Fruit fly (Drosophila melanogaster) whole organism, embryonic: ENCODE measurements around the gene Shaw.

Source experiments
- Adf1 ChIP-seq: fragments of 200-800 bp; sonication (Bioruptor generic); IDR thresholded peaks from 2 replicates; pipeline ENCODE4 v1.3.6; 2022; ENCODE audit warnings: missing biosample characterization, missing genetic modification characterization
- CG10565 ChIP-seq: fragments of 200-800 bp; sonication (Bioruptor generic); optimal IDR thresholded peaks from 3 replicates; lab custom pipeline; 2016; ENCODE audit warnings: missing biosample characterization, mild to moderate bottlenecking, missing genetic modification characterization
- CG12659 ChIP-seq: fragments of 200-800 bp; sonication (Bioruptor generic); optimal IDR thresholded peaks from 3 replicates; lab custom pipeline; 2017; ENCODE audit warnings: mild to moderate bottlenecking, missing biosample characterization, missing genetic modification reagents, missing genetic modification characterization
- CG14965 ChIP-seq: fragments of 200-800 bp; sonication (Bioruptor generic); optimal IDR thresholded peaks from 2 replicates; lab custom pipeline; 2016; ENCODE audit warnings: missing biosample characterization, missing genetic modification characterization, borderline replicate concordance
- CG15514 ChIP-seq: fragments of 200-800 bp; sonication (Bioruptor generic); optimal IDR thresholded peaks from 3 replicates; lab custom pipeline; 2017; ENCODE audit warnings: missing biosample characterization, missing genetic modification characterization, mild to moderate bottlenecking, moderate library complexity, missing genetic modification reagents
- CG16813 ChIP-seq: fragments of 200-800 bp; sonication (Bioruptor generic); IDR thresholded peaks from 3 replicates; pipeline ENCODE4 v1.3.6; 2022; ENCODE audit warnings: missing biosample characterization, missing genetic modification characterization; ENCODE audit not compliant: partially characterized antibody
- CG32772 ChIP-seq: fragments of 200-800 bp; sonication (Bioruptor generic); IDR thresholded peaks from 2 replicates; pipeline ENCODE4 v1.3.6; 2022; ENCODE audit warnings: missing biosample characterization, missing genetic modification characterization
- CG3281 ChIP-seq: fragments of 200-800 bp; sonication (Bioruptor generic); optimal IDR thresholded peaks from 3 replicates; lab custom pipeline; 2017; ENCODE audit warnings: missing biosample characterization, mild to moderate bottlenecking, missing genetic modification characterization
- CG3407 ChIP-seq: fragments of 200-800 bp; sonication (Bioruptor generic); optimal IDR thresholded peaks from 2 replicates; lab custom pipeline; 2018; ENCODE audit warnings: missing biosample characterization, mild to moderate bottlenecking, missing genetic modification characterization
- CG3726 ChIP-seq: fragments of 200-800 bp; sonication (Bioruptor generic); IDR thresholded peaks from 3 replicates; pipeline ENCODE4, ENCODE4 v1.3.6; 2022; ENCODE audit warnings: missing biosample characterization, missing genetic modification characterization
- CG3995 ChIP-seq: fragments of 200-800 bp; sonication (Bioruptor generic); optimal IDR thresholded peaks from 3 replicates; lab custom pipeline; 2016; ENCODE audit warnings: missing biosample characterization, missing genetic modification characterization
- CG43689 ChIP-seq: fragments of 200-800 bp; sonication (Bioruptor generic); IDR thresholded peaks from 2 replicates; pipeline ENCODE4 v1.3.6; 2022; ENCODE audit warnings: missing biosample characterization, missing genetic modification characterization
- CG4404 ChIP-seq: fragments of 200-800 bp; sonication (Bioruptor generic); IDR thresholded peaks from 2 replicates; pipeline ENCODE4 v1.3.6; 2022; ENCODE audit warnings: missing biosample characterization, missing genetic modification characterization
- CG7556 ChIP-seq: fragments of 200-800 bp; sonication (Bioruptor generic); optimal IDR thresholded peaks from 2 replicates; lab custom pipeline; 2017; ENCODE audit warnings: missing biosample characterization, mild to moderate bottlenecking, missing genetic modification characterization
- CG7928 ChIP-seq: fragments of 200-800 bp; sonication (Bioruptor generic); optimal IDR thresholded peaks from 2 replicates; lab custom pipeline; 2017; ENCODE audit warnings: missing biosample characterization, mild to moderate bottlenecking, missing genetic modification characterization
- CG8089 ChIP-seq: fragments of 200-800 bp; sonication (Bioruptor generic); optimal IDR thresholded peaks from 3 replicates; lab custom pipeline; 2016; ENCODE audit warnings: missing biosample characterization, missing genetic modification characterization
- CG8359 ChIP-seq: fragments of 200-800 bp; sonication (Bioruptor generic); optimal IDR thresholded peaks from 2 replicates; lab custom pipeline; 2017; ENCODE audit warnings: missing biosample characterization, mild to moderate bottlenecking, missing genetic modification characterization, borderline replicate concordance
- CG9215 ChIP-seq: fragments of 200-800 bp; sonication (Bioruptor generic); IDR thresholded peaks from 2 replicates; pipeline ENCODE4 v1.3.6; 2022; ENCODE audit warnings: missing biosample characterization, missing genetic modification characterization
- CG9817 ChIP-seq: fragments of 200-800 bp; sonication (Bioruptor generic); optimal IDR thresholded peaks from 2 replicates; lab custom pipeline; 2018; ENCODE audit warnings: missing biosample characterization, mild to moderate bottlenecking, missing genetic modification characterization, moderate library complexity
- Chrac-16 ChIP-seq: fragments of 200-800 bp; sonication (Bioruptor generic); optimal IDR thresholded peaks from 3 replicates; lab custom pipeline; 2016; ENCODE audit warnings: missing biosample characterization, missing genetic modification characterization
- Drgx ChIP-seq: fragments of 200-800 bp; sonication (Bioruptor generic); IDR thresholded peaks from 2 replicates; pipeline ENCODE4 v1.3.6; 2022; ENCODE audit warnings: missing biosample characterization, missing genetic modification characterization
- HLHmδ ChIP-seq: fragments of 200-800 bp; sonication (Bioruptor generic); optimal IDR thresholded peaks from 2 replicates; lab custom pipeline; 2018; ENCODE audit warnings: missing biosample characterization, mild to moderate bottlenecking, missing genetic modification characterization, moderate library complexity
- Hsf ChIP-seq: fragments of 200-800 bp; sonication (Bioruptor generic); optimal IDR thresholded peaks from 3 replicates; lab custom pipeline; 2016; ENCODE audit warnings: missing biosample characterization, missing genetic modification characterization
- Lim3 ChIP-seq: fragments of 200-800 bp; sonication (Bioruptor generic); IDR thresholded peaks from 2 replicates; pipeline ENCODE4 v1.3.6; 2022; ENCODE audit warnings: missing biosample characterization, missing genetic modification characterization
- Mrtf ChIP-seq: fragments of 200-800 bp; sonication (Bioruptor generic); IDR thresholded peaks from 3 replicates; pipeline ENCODE4 v1.3.6; 2022; ENCODE audit warnings: missing biosample characterization, missing genetic modification characterization
- NK7.1 ChIP-seq: fragments of 200-800 bp; sonication (Bioruptor generic); optimal IDR thresholded peaks from 3 replicates; lab custom pipeline; 2016; ENCODE audit warnings: missing biosample characterization, missing genetic modification characterization
- Spps ChIP-seq: fragments of 200-800 bp; sonication (Bioruptor generic); optimal IDR thresholded peaks from 2 replicates; lab custom pipeline; 2018; ENCODE audit warnings: missing biosample characterization, mild to moderate bottlenecking, missing genetic modification characterization
- TFAM ChIP-seq: fragments of 200-800 bp; sonication (Bioruptor generic); optimal IDR thresholded peaks from 2 replicates; lab custom pipeline; 2017; ENCODE audit warnings: missing biosample characterization, missing genetic modification characterization, inconsistent platforms
- bigmax ChIP-seq: fragments of 200-800 bp; sonication (Bioruptor generic); optimal IDR thresholded peaks from 2 replicates; lab custom pipeline; 2018; ENCODE audit warnings: missing biosample characterization, mild to moderate bottlenecking, missing genetic modification characterization
- bowl ChIP-seq: fragments of 200-800 bp; sonication (Bioruptor generic); IDR thresholded peaks from 2 replicates; pipeline ENCODE4 v1.3.6; 2022; ENCODE audit warnings: missing biosample characterization, missing genetic modification characterization
- cad ChIP-seq: fragments of >200 bp; optimal IDR thresholded peaks from 2 replicates; lab custom pipeline; 2017; ENCODE audit warnings: missing biosample characterization, missing genetic modification characterization
- chn ChIP-seq: fragments of 200-800 bp; sonication (Bioruptor generic); optimal IDR thresholded peaks from 2 replicates; lab custom pipeline; 2016; ENCODE audit warnings: missing biosample characterization, missing genetic modification characterization
- danr ChIP-seq: fragments of 200-800 bp; sonication (Bioruptor generic); IDR thresholded peaks from 2 replicates; pipeline ENCODE4 v1.3.6; 2022; ENCODE audit warnings: missing biosample characterization, missing genetic modification characterization
- ftz-f1 ChIP-seq: fragments of 200-800 bp; sonication (Bioruptor generic); optimal IDR thresholded peaks from 2 replicates; lab custom pipeline; 2016; ENCODE audit warnings: missing biosample characterization, missing genetic modification characterization
- grau ChIP-seq: fragments of 200-800 bp; optimal IDR thresholded peaks from 3 replicates; lab custom pipeline; 2019; ENCODE audit warnings: missing biosample characterization, mild to moderate bottlenecking, missing genetic modification characterization, moderate library complexity
- gro ChIP-seq: fragments of 200-800 bp; sonication (Bioruptor generic); optimal IDR thresholded peaks from 2 replicates; lab custom pipeline; 2016; ENCODE audit warnings: missing biosample characterization, missing genetic modification characterization
- hb ChIP-seq: fragments of 200-800 bp; sonication (Bioruptor generic); IDR thresholded peaks from 3 replicates; pipeline ENCODE4 v1.3.6; 2022; ENCODE audit warnings: missing biosample characterization, missing genetic modification characterization; ENCODE audit not compliant: partially characterized antibody
- ind ChIP-seq: fragments of 200-800 bp; sonication (Bioruptor generic); optimal IDR thresholded peaks from 3 replicates; lab custom pipeline; 2016; ENCODE audit warnings: missing biosample characterization, missing genetic modification characterization
- jumu ChIP-seq: fragments of 200-800 bp; sonication (Bioruptor generic); optimal IDR thresholded peaks from 3 replicates; lab custom pipeline; 2016; ENCODE audit warnings: missing biosample characterization, missing genetic modification characterization
- klu ChIP-seq: fragments of 200-800 bp; sonication (Bioruptor generic); IDR thresholded peaks from 2 replicates; pipeline ENCODE4 v1.3.6; 2022; ENCODE audit warnings: missing biosample characterization, missing genetic modification characterization
- lab ChIP-seq: fragments of 200-800 bp; sonication (Bioruptor generic); optimal IDR thresholded peaks from 3 replicates; lab custom pipeline; 2017; ENCODE audit warnings: missing biosample characterization, missing genetic modification characterization, mild to moderate bottlenecking, moderate library complexity, missing genetic modification reagents
- pros ChIP-seq: fragments of 200-800 bp; sonication (Bioruptor generic); optimal IDR thresholded peaks from 3 replicates; lab custom pipeline; 2019; ENCODE audit warnings: missing biosample characterization, mild to moderate bottlenecking, missing genetic modification characterization, moderate library complexity
- sens-2 ChIP-seq: fragments of 200-800 bp; sonication (Bioruptor generic); IDR thresholded peaks from 2 replicates; pipeline ENCODE4 v1.3.6; 2022; ENCODE audit warnings: missing biosample characterization, missing genetic modification characterization
- shn ChIP-seq: fragments of 200-800 bp; sonication (Bioruptor generic); optimal IDR thresholded peaks from 3 replicates; lab custom pipeline; 2016; ENCODE audit warnings: missing biosample characterization, missing genetic modification characterization
- sim ChIP-seq: fragments of 200-800 bp; sonication (Bioruptor generic); IDR thresholded peaks from 2 replicates; pipeline ENCODE4 v1.3.6; 2022; ENCODE audit warnings: missing biosample characterization, missing genetic modification characterization
- sima ChIP-seq: fragments of 200-800 bp; sonication (Bioruptor generic); optimal IDR thresholded peaks from 2 replicates; lab custom pipeline; 2016; ENCODE audit warnings: missing biosample characterization, missing genetic modification characterization
- slou ChIP-seq: fragments of 200-800 bp; sonication (Bioruptor generic); optimal IDR thresholded peaks from 3 replicates; lab custom pipeline; 2016; ENCODE audit warnings: missing biosample characterization, missing genetic modification characterization
- slp2 ChIP-seq: fragments of 200-800 bp; sonication (Bioruptor generic); optimal IDR thresholded peaks from 2 replicates; lab custom pipeline; 2016; ENCODE audit warnings: missing biosample characterization, missing genetic modification characterization
- sob ChIP-seq: fragments of 200-800 bp; sonication (Bioruptor generic); IDR thresholded peaks from 2 replicates; pipeline ENCODE4 v1.3.6; 2022; ENCODE audit warnings: missing biosample characterization, missing genetic modification characterization
- tin ChIP-seq: fragments of 200-800 bp; sonication (Bioruptor generic); optimal IDR thresholded peaks from 3 replicates; lab custom pipeline; 2016; ENCODE audit warnings: missing biosample characterization, missing genetic modification characterization
- toy ChIP-seq: fragments of 200-800 bp; sonication (Bioruptor generic); IDR thresholded peaks from 2 replicates; pipeline ENCODE4 v1.3.6; 2022; ENCODE audit warnings: missing biosample characterization, missing genetic modification characterization

Gene Shaw

dm6 chr2L:3772937-3773623, 55.1 kb downstream of the Shaw start (continued):
- peak; percentile 55 for TF ChIP-seq CG12659 (GFP tag; lab: Kevin White, UChicago)
- TF ChIP-seq CG3407 (GFP tag; lab: Kevin White, UChicago), result peak; percentile 40
- peak; percentile 52 for TF ChIP-seq lab (GFP tag; lab: Kevin White, UChicago)
- no peak for TF ChIP-seq CG9215 (GFP tag; lab: Robert Waterston, UW)
- TF ChIP-seq sim (GFP tag; lab: Robert Waterston, UW), result no peak
- no peak for TF ChIP-seq bigmax (GFP tag; lab: Kevin White, UChicago)
- no peak for TF ChIP-seq tin (GFP tag; lab: Kevin White, UChicago)
- TF ChIP-seq CG3995, result no peak
- no peak for TF ChIP-seq NK7.1 (GFP tag; lab: Kevin White, UChicago)
- TF ChIP-seq Drgx (GFP tag; lab: Robert Waterston, UW), result peak; percentile 22
- TF ChIP-seq CG3726, result no peak
- TF ChIP-seq CG9817 (tag; lab: Kevin White, UChicago), result no peak
- no peak for TF ChIP-seq slou
- TF ChIP-seq CG14965, result no peak
- TF ChIP-seq bowl, result peak; percentile 71
- no peak for TF ChIP-seq CG4404 (GFP tag; lab: Robert Waterston, UW)
- no peak for TF ChIP-seq CG15514 (GFP tag; lab: Kevin White, UChicago)
- TF ChIP-seq danr, result no peak
- peak; percentile 71 for TF ChIP-seq grau
- TF ChIP-seq sob (GFP tag; lab: Robert Waterston, UW), result no peak
- 0 out of 3 replicates have a peak, but pooled peaks have one; percentile 25 for TF ChIP-seq CG16813 (GFP tag; lab: Robert Waterston, UW)
- TF ChIP-seq ftz-f1 (GFP tag; lab: Kevin White, UChicago), result no peak
- TF ChIP-seq CG32772, result 0 out of 2 replicates have a peak, but pooled peaks have one; percentile 39
- TF ChIP-seq ind (GFP tag; lab: Kevin White, UChicago), result peak; percentile 34
- TF ChIP-seq Spps (tag; lab: Kevin White, UChicago), result peak; percentile 3
- no peak for TF ChIP-seq sens-2 (GFP tag; lab: Robert Waterston, UW)
- TF ChIP-seq CG43689 (GFP tag; lab: Robert Waterston, UW), result no peak
- peak; percentile 87 for TF ChIP-seq CG7556 (GFP tag; lab: Kevin White, UChicago)
- TF ChIP-seq cad (GFP tag; lab: Kevin White, UChicago), result no peak
- TF ChIP-seq CG8089 (GFP tag; lab: Kevin White, UChicago), result no peak
- peak; percentile 23 for TF ChIP-seq Chrac-16 (GFP tag; lab: Kevin White, UChicago)
- TF ChIP-seq jumu (GFP tag; lab: Kevin White, UChicago), result no peak
- TF ChIP-seq klu, result 0 out of 2 replicates have a peak, but pooled peaks have one; percentile 19
- TF ChIP-seq chn (GFP tag; lab: Kevin White, UChicago), result no peak
- no peak; the same call in 1 of the 2 replicates for TF ChIP-seq Adf1 (GFP tag; lab: Robert Waterston, UW)
- TF ChIP-seq pros, result peak; percentile 29
- no peak for TF ChIP-seq shn (GFP tag; lab: Kevin White, UChicago)
- TF ChIP-seq HLHmδ (GFP tag; lab: Kevin White, UChicago), result peak; percentile 13
- no peak for TF ChIP-seq toy (GFP tag; lab: Robert Waterston, UW)
- no peak for TF ChIP-seq TFAM (GFP tag; lab: Kevin White, UChicago)
- no peak for TF ChIP-seq gro (GFP tag; lab: Kevin White, UChicago)
- TF ChIP-seq slp2 (GFP tag; lab: Kevin White, UChicago), result no peak
- TF ChIP-seq Lim3 (GFP tag; lab: Robert Waterston, UW), result no peak
- no peak for TF ChIP-seq sima
- peak; percentile 26 for TF ChIP-seq CG7928
- TF ChIP-seq hb (GFP tag; lab: Robert Waterston, UW), result no peak
- TF ChIP-seq CG10565 (GFP tag; lab: Kevin White, UChicago), result no peak
- peak; percentile 43 for TF ChIP-seq CG3281 (GFP tag; lab: Kevin White, UChicago)
- peak; percentile 13 for TF ChIP-seq CG8359 (GFP tag; lab: Kevin White, UChicago)
- TF ChIP-seq Mrtf (GFP tag; lab: Robert Waterston, UW), result no peak
- TF ChIP-seq Hsf (GFP tag; lab: Kevin White, UChicago), result peak; percentile 33
